Fruit fly (Drosophila melanogaster) whole organism, embryonic: ENCODE measurements around the gene Tcs4.

ENCODE experiments used
- ATbp ChIP-seq: fragments of 200-800 bp; sonication (Bioruptor generic); optimal IDR thresholded peaks from 2 replicates; lab custom pipeline; 2017; ENCODE audit warnings: missing biosample characterization, mild to moderate bottlenecking, missing genetic modification characterization, missing genetic modification reagents
- CG10366 ChIP-seq: fragments of 200-800 bp; sonication (Bioruptor generic); IDR thresholded peaks from 2 replicates; pipeline ENCODE4 v1.3.6; 2022; ENCODE audit warnings: missing biosample characterization, missing genetic modification characterization
- CG10959 ChIP-seq: fragments of 200-800 bp; sonication (Bioruptor generic); IDR thresholded peaks from 2 replicates; pipeline ENCODE4 v1.3.6; 2022; ENCODE audit warnings: missing biosample characterization, missing genetic modification characterization
- CG11560 ChIP-seq: fragments of 200-800 bp; sonication (Bioruptor generic); IDR thresholded peaks from 3 replicates; pipeline ENCODE4 v1.3.6; 2022; ENCODE audit warnings: missing biosample characterization, missing genetic modification characterization
- CG12155 ChIP-seq: fragments of 200-800 bp; sonication (Bioruptor generic); optimal IDR thresholded peaks from 3 replicates; lab custom pipeline; 2016; ENCODE audit warnings: missing biosample characterization, missing genetic modification characterization
- CG14965 ChIP-seq: fragments of 200-800 bp; sonication (Bioruptor generic); optimal IDR thresholded peaks from 2 replicates; lab custom pipeline; 2016; ENCODE audit warnings: missing biosample characterization, missing genetic modification characterization, borderline replicate concordance
- CG15011 ChIP-seq: fragments of 200-800 bp; sonication (Bioruptor generic); optimal IDR thresholded peaks from 3 replicates; lab custom pipeline; 2018; ENCODE audit warnings: missing biosample characterization, mild to moderate bottlenecking, missing genetic modification characterization
- CG15269 ChIP-seq: fragments of 200-800 bp; sonication (Bioruptor generic); optimal IDR thresholded peaks from 2 replicates; lab custom pipeline; 2018; ENCODE audit warnings: missing biosample characterization, mild to moderate bottlenecking, missing genetic modification characterization, moderate library complexity
- CG1647 ChIP-seq: fragments of 200-800 bp; sonication (Bioruptor generic); optimal IDR thresholded peaks from 3 replicates; lab custom pipeline; 2016; ENCODE audit warnings: missing biosample characterization, missing genetic modification characterization
- CG17359 ChIP-seq: fragments of 200-800 bp; sonication (Bioruptor generic); optimal IDR thresholded peaks from 3 replicates; lab custom pipeline; 2018; ENCODE audit warnings: missing biosample characterization, mild to moderate bottlenecking, missing genetic modification characterization, moderate library complexity
- CG30020 ChIP-seq: fragments of 200-800 bp; optimal IDR thresholded peaks from 2 replicates; lab custom pipeline; 2019; ENCODE audit warnings: missing biosample characterization, mild to moderate bottlenecking, missing genetic modification characterization, moderate library complexity
- CG32767 ChIP-seq: fragments of 200-800 bp; sonication (Bioruptor generic); IDR thresholded peaks from 2 replicates; pipeline ENCODE4 v1.3.6; 2022; ENCODE audit warnings: missing biosample characterization, missing genetic modification characterization
- CG33557 ChIP-seq: fragments of 200-800 bp; sonication (Bioruptor generic); optimal IDR thresholded peaks from 2 replicates; lab custom pipeline; 2019; ENCODE audit warnings: missing biosample characterization, mild to moderate bottlenecking, missing genetic modification characterization, moderate library complexity
- CG4360 ChIP-seq: fragments of 200-800 bp; sonication (Bioruptor generic); IDR thresholded peaks from 2 replicates; pipeline ENCODE4 v1.3.6; 2022; ENCODE audit warnings: missing biosample characterization, missing genetic modification characterization
- CG4404 ChIP-seq: fragments of 200-800 bp; sonication (Bioruptor generic); IDR thresholded peaks from 2 replicates; pipeline ENCODE4 v1.3.6; 2022; ENCODE audit warnings: missing biosample characterization, missing genetic modification characterization
- CG4820 ChIP-seq: fragments of 200-800 bp; sonication (Bioruptor generic); optimal IDR thresholded peaks from 3 replicates; lab custom pipeline; 2016; ENCODE audit warnings: missing biosample characterization, missing genetic modification characterization
- CG6813 ChIP-seq: fragments of 200-800 bp; sonication (Bioruptor generic); optimal IDR thresholded peaks from 2 replicates; lab custom pipeline; 2017; ENCODE audit warnings: missing biosample characterization, missing genetic modification characterization, mild to moderate bottlenecking, moderate library complexity, missing genetic modification reagents
- CG7372 ChIP-seq: fragments of 200-800 bp; sonication (Bioruptor generic); IDR thresholded peaks from 2 replicates; pipeline ENCODE4 v1.3.6; 2022; ENCODE audit warnings: missing biosample characterization, missing genetic modification characterization
- CG7745 ChIP-seq: fragments of 200-800 bp; sonication (Bioruptor generic); optimal IDR thresholded peaks from 2 replicates; lab custom pipeline; 2018; ENCODE audit warnings: missing biosample characterization, mild to moderate bottlenecking, missing genetic modification characterization, moderate library complexity
- CG8089 ChIP-seq: fragments of 200-800 bp; sonication (Bioruptor generic); optimal IDR thresholded peaks from 3 replicates; lab custom pipeline; 2016; ENCODE audit warnings: missing biosample characterization, missing genetic modification characterization
- CG8290 ChIP-seq, 3 experiments: fragments of 200-800 bp; sonication (Bioruptor generic); optimal IDR thresholded peaks; 2 replicates each; lab custom pipeline; 2016 to 2019; ENCODE audit warnings: missing biosample characterization in 3 of 3, missing genetic modification characterization in 3 of 3, mild to moderate bottlenecking in 2 of 3, moderate library complexity in 1 of 3
- Fer2 ChIP-seq: fragments of 200-800 bp; sonication (Bioruptor generic); optimal IDR thresholded peaks from 2 replicates; lab custom pipeline; 2018; ENCODE audit warnings: missing biosample characterization, mild to moderate bottlenecking, missing genetic modification characterization, moderate library complexity
- Gsc ChIP-seq: fragments of 200-800 bp; sonication (Bioruptor generic); IDR thresholded peaks from 2 replicates; pipeline ENCODE4 v1.3.6; 2022; ENCODE audit warnings: missing biosample characterization, missing genetic modification characterization
- HmgD ChIP-seq: fragments of 200-800 bp; sonication (Bioruptor generic); optimal IDR thresholded peaks from 3 replicates; lab custom pipeline; 2016; ENCODE audit warnings: missing biosample characterization, missing genetic modification characterization
- HmgZ ChIP-seq: fragments of 200-800 bp; sonication (Bioruptor generic); optimal IDR thresholded peaks from 2 replicates; lab custom pipeline; 2018; ENCODE audit warnings: missing biosample characterization, mild to moderate bottlenecking, missing genetic modification characterization
- Kr ChIP-seq: fragments of 200-800 bp; sonication (Bioruptor generic); optimal IDR thresholded peaks from 2 replicates; lab custom pipeline; 2017; ENCODE audit warnings: missing biosample characterization, mild to moderate bottlenecking, missing genetic modification characterization
- NFAT ChIP-seq: fragments of 200-800 bp; sonication (Bioruptor generic); IDR thresholded peaks from 2 replicates; pipeline ENCODE4 v1.3.6; 2022; ENCODE audit warnings: missing biosample characterization, missing genetic modification characterization
- Sry-δ ChIP-seq: fragments of 200-800 bp; sonication (Bioruptor generic); optimal IDR thresholded peaks from 2 replicates; lab custom pipeline; 2016; ENCODE audit warnings: missing biosample characterization, missing genetic modification characterization
- Trl ChIP-seq, 3 experiments: fragments of >200 bp in 2 of 3; fragments of 200-800 bp in 1 of 3; sonication (Bioruptor generic) in 1 of 3; optimal IDR thresholded peaks; 2 replicates in 1 of 3; 3 replicates in 2 of 3; lab custom pipeline; 2016 to 2017; ENCODE audit warnings: missing biosample characterization in 1 of 3, missing genetic modification characterization in 1 of 3
- ac ChIP-seq: fragments of 200-800 bp; sonication (Bioruptor generic); optimal IDR thresholded peaks from 3 replicates; lab custom pipeline; 2017; ENCODE audit warnings: missing biosample characterization, mild to moderate bottlenecking, missing genetic modification characterization
- cwo ChIP-seq: fragments of 200-800 bp; sonication (Bioruptor generic); optimal IDR thresholded peaks from 3 replicates; lab custom pipeline; 2017; ENCODE audit warnings: missing biosample characterization, missing genetic modification characterization, mild to moderate bottlenecking, moderate library complexity, missing genetic modification reagents
- dan ChIP-seq: fragments of 200-800 bp; sonication (Bioruptor generic); IDR thresholded peaks from 2 replicates; pipeline ENCODE4 v1.3.6; 2022; ENCODE audit warnings: missing biosample characterization, missing genetic modification characterization
- en ChIP-seq: fragments of 200-800 bp; sonication (Bioruptor generic); optimal IDR thresholded peaks from 2 replicates; lab custom pipeline; 2016; ENCODE audit warnings: missing biosample characterization, missing genetic modification characterization
- hkb ChIP-seq, 2 experiments: fragments of 200-800 bp in 1 of 2; fragments of >200 bp in 1 of 2; sonication (Bioruptor generic) in 1 of 2; IDR thresholded peaks in 1 of 2; optimal IDR thresholded peaks in 1 of 2; 2 replicates each; pipeline versions ENCODE4 v1.3.6 to Lab custom; 2017 to 2022; ENCODE audit warnings: missing biosample characterization in 1 of 2, missing genetic modification characterization in 1 of 2
- jigr1 ChIP-seq: fragments of 200-800 bp; sonication (Bioruptor generic); IDR thresholded peaks from 3 replicates; pipeline ENCODE4 v1.3.6; 2022; ENCODE audit warnings: missing biosample characterization, missing genetic modification characterization
- kah ChIP-seq: fragments of 200-800 bp; sonication (Bioruptor generic); optimal IDR thresholded peaks from 2 replicates; lab custom pipeline; 2018; ENCODE audit warnings: missing biosample characterization, mild to moderate bottlenecking, missing genetic modification characterization
- lab ChIP-seq: fragments of 200-800 bp; sonication (Bioruptor generic); optimal IDR thresholded peaks from 3 replicates; lab custom pipeline; 2017; ENCODE audit warnings: missing biosample characterization, missing genetic modification characterization, mild to moderate bottlenecking, moderate library complexity, missing genetic modification reagents
- lola ChIP-seq, 3 experiments: fragments of >200 bp in 2 of 3; fragments of 200-800 bp in 1 of 3; sonication (Bioruptor generic) in 1 of 3; optimal IDR thresholded peaks; 2 replicates each; lab custom pipeline; 2017 to 2019; ENCODE audit warnings: missing biosample characterization in 3 of 3, missing genetic modification characterization in 3 of 3, mild to moderate bottlenecking in 1 of 3, moderate library complexity in 1 of 3
- luna ChIP-seq: fragments of 200-800 bp; sonication (Bioruptor generic); optimal IDR thresholded peaks from 2 replicates; lab custom pipeline; 2016; ENCODE audit warnings: missing biosample characterization, missing genetic modification characterization
- nerfin-2 ChIP-seq: fragments of 200-800 bp; sonication (Bioruptor generic); IDR thresholded peaks from 2 replicates; pipeline ENCODE4 v1.3.6; 2022; ENCODE audit warnings: missing biosample characterization, missing genetic modification characterization; ENCODE audit not compliant: partially characterized antibody
- odd ChIP-seq: fragments of 200-800 bp; sonication (Bioruptor generic); optimal IDR thresholded peaks from 2 replicates; lab custom pipeline; 2017; ENCODE audit warnings: missing biosample characterization, mild to moderate bottlenecking, missing genetic modification characterization
- pnt ChIP-seq: fragments of 200-800 bp; sonication (Bioruptor generic); optimal IDR thresholded peaks from 3 replicates; lab custom pipeline; 2016; ENCODE audit warnings: missing biosample characterization, missing genetic modification characterization
- pros ChIP-seq: fragments of 200-800 bp; sonication (Bioruptor generic); optimal IDR thresholded peaks from 3 replicates; lab custom pipeline; 2019; ENCODE audit warnings: missing biosample characterization, mild to moderate bottlenecking, missing genetic modification characterization, moderate library complexity
- scrt ChIP-seq: fragments of 200-800 bp; sonication (Bioruptor generic); optimal IDR thresholded peaks from 2 replicates; lab custom pipeline; 2018; ENCODE audit warnings: missing biosample characterization, mild to moderate bottlenecking, missing genetic modification characterization, moderate library complexity
- seq ChIP-seq: fragments of 200-800 bp; sonication (Bioruptor generic); IDR thresholded peaks from 2 replicates; pipeline ENCODE4 v1.3.6; 2022; ENCODE audit warnings: missing biosample characterization, missing genetic modification characterization
- tin ChIP-seq: fragments of 200-800 bp; sonication (Bioruptor generic); optimal IDR thresholded peaks from 3 replicates; lab custom pipeline; 2016; ENCODE audit warnings: missing biosample characterization, missing genetic modification characterization
- zen2 ChIP-seq: fragments of 200-800 bp; sonication (Bioruptor generic); IDR thresholded peaks from 3 replicates; pipeline ENCODE4 v1.3.6; 2022; ENCODE audit warnings: missing biosample characterization, missing genetic modification characterization; ENCODE audit not compliant: partially characterized antibody

The Tcs4 gene

DNA sequence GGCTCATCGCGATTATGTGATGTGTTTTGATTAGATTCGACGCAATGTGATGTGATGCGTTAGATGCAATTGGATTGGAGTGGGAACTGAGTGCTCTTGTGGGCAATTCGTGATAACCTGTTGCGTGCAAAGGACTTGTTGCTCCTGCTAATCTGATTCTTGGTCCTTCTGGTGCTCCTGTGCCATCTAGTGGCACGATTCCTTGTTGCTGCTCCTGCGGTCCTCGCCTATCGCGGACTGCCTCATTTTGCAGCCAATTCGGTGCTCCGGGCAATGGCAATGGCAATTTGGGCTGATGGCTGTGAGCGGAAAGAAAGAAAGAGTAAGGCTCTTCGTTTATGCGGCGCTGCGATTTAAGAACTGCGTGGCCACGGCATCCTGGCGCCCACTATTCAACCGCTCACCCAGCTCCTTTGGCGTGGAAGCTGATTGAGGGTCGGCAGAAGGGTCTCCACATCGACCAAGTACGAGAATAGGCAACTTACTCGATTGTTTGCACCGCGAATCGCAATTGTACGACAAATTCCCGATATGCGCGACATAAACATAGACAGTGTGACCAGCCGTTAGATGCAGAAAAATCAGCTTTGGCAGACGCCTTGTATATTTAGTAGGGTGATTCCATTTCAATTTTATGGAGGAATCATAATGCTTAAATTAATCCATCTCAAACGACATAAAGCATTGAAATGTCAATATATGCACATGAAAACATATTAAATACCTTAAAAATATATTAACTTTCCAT is 8.4 kb downstream of the Tcs4 start, which contains the start of gene Mer (continued):
- TF ChIP-seq scrt (GFP tag; lab: Kevin White, UChicago) (peak; percentile 91), nerfin-2 (no peak), Fer2 (tag; lab: Kevin White, UChicago) (peak; percentile 35), luna (GFP tag; lab: Kevin White, UChicago) (peak; percentile 65), CG32767 (GFP tag; lab: Robert Waterston, UW) (peak; percentile 90), CG17359 (peak; percentile 80), odd (GFP tag; lab: Kevin White, UChicago) (peak; percentile 71), HmgZ (tag; lab: Kevin White, UChicago) (peak; percentile 89), ac (GFP tag; lab: Kevin White, UChicago) (peak; percentile 60), NFAT (peak; percentile 48), tin (GFP tag; lab: Kevin White, UChicago) (peak; percentile 76), CG11560 (tag; lab: Robert Waterston, UW) (0 out of 3 replicates have a peak, but pooled peaks have one; percentile 36), hkb (optimal IDR thresholded peaks at IDR 0.05; lab: Kevin White, UChicago) (no peak), hkb (GFP tag; IDR thresholded peaks at IDR 0.05; lab: Robert Waterston, UW) (peak; percentile 91), pnt (GFP tag; lab: Kevin White, UChicago) (peak; percentile 76), ATbp (peak; percentile 73), CG1647 (GFP tag; lab: Kevin White, UChicago) (peak; percentile 62), pros (GFP tag; lab: Kevin White, UChicago) (no peak), dan (GFP tag; lab: Robert Waterston, UW) (no peak), lola (GFP tag; optimal IDR thresholded peaks at IDR 0.05; lab: Kevin White, UChicago) (peak in 1 of 3 experiments; percentile 74), seq (GFP tag; lab: Robert Waterston, UW) (peak; percentile 85), CG12155 (GFP tag; lab: Kevin White, UChicago) (peak; percentile 73), CG15269 (tag; lab: Kevin White, UChicago) (peak; percentile 86), CG33557 (peak; percentile 73), CG4360 (GFP tag; lab: Robert Waterston, UW) (peak; percentile 62), jigr1 (GFP tag; lab: Robert Waterston, UW) (0 out of 3 replicates have a peak, but pooled peaks have one; percentile 37), Trl (optimal IDR thresholded peaks at IDR 0.05; lab: Kevin White, UChicago) (no peak), Trl (GFP tag; optimal IDR thresholded peaks at IDR 0.05; lab: Kevin White, UChicago) (peak; percentile 89), CG8089 (GFP tag; lab: Kevin White, UChicago) (peak; percentile 71), Sry-δ (GFP tag; lab: Kevin White, UChicago) (peak; percentile 55), Kr (GFP tag; lab: Kevin White, UChicago) (no peak), CG14965 (GFP tag; lab: Kevin White, UChicago) (peak; percentile 29), lab (peak; percentile 92), CG7372 (GFP tag; lab: Robert Waterston, UW) (peak; percentile 81), CG4404 (GFP tag; lab: Robert Waterston, UW) (peak; percentile 60), CG10959 (GFP tag; lab: Robert Waterston, UW) (peak; percentile 66), cwo (GFP tag; lab: Kevin White, UChicago) (peak; percentile 77), CG15011 (GFP tag; lab: Kevin White, UChicago) (no peak), Gsc (GFP tag; lab: Robert Waterston, UW) (peak; percentile 41; the same call in 1 of the 2 replicates), CG30020 (tag; lab: Kevin White, UChicago) (peak; percentile 63), CG10366 (GFP tag; lab: Robert Waterston, UW) (peak; percentile 73), HmgD (GFP tag; lab: Kevin White, UChicago) (peak; percentile 82), CG7745 (tag; lab: Kevin White, UChicago) (no peak), CG8290 (GFP tag; optimal IDR thresholded peaks at IDR 0.05; lab: Kevin White, UChicago) (peak; percentile 85), CG8290 (tag; optimal IDR thresholded peaks at IDR 0.05; lab: Kevin White, UChicago) (peak; percentile 49 to 97), CG6813 (GFP tag; lab: Kevin White, UChicago) (peak; percentile 71), en (GFP tag; lab: Kevin White, UChicago) (peak; percentile 70), zen2 (GFP tag; lab: Robert Waterston, UW) (no peak), kah (GFP tag; lab: Kevin White, UChicago) (peak; percentile 62), CG4820 (peak; percentile 99)
